Worm (Caenorhabditis elegans): Measurements from ENCODE around the gene Y54G2A.28.

The Y54G2A.28 gene

DNA sequence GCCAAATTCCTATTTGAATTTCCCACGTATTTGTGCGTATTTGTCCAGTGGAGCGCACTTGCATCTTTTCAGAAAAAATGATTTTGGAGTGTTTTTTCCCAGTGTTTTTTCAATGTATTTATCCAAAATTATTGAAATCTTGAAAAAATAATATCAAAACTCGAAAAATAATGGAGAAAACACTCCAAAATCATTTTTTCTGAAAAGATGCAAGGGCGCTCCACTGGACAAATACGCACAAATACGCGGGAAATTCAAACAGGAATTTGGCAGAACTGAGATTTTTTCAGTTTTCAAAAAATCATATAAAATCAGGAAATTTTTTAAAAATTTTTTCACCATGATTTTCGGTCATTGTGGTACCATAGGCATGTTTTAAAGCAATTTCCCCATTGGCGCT is 574 bp downstream of the Y54G2A.28 start:
- TF ChIP-seq zip-8 (tag; optimal IDR thresholded peaks at IDR 0.05) (no peak), ceh-43 (GFP tag; optimal IDR thresholded peaks at IDR 0.05) (no peak), sptf-1 (tag; optimal IDR thresholded peaks at IDR 0.05) (no peak), lin-13 (tag; optimal IDR thresholded peaks at IDR 0.05) (no peak), elt-3 (tag; optimal IDR thresholded peaks at IDR 0.05) (no peak), nhr-12 (tag; optimal IDR thresholded peaks at IDR 0.05) (no peak), M03D4.4 (tag; optimal IDR thresholded peaks at IDR 0.05) (no peak), blmp-1 (tag; optimal IDR thresholded peaks at IDR 0.05) (no peak), drap-1 (GFP tag; optimal IDR thresholded peaks at IDR 0.05) (no peak), pha-4 (tag; optimal IDR thresholded peaks at IDR 0.05) (no peak), ceh-83 (GFP tag; optimal IDR thresholded peaks at IDR 0.05) (no peak), bed-3 (GFP tag; optimal IDR thresholded peaks at IDR 0.05) (no peak), ceh-39 (tag; optimal IDR thresholded peaks at IDR 0.05) (no peak), sem-2 (GFP tag; optimal IDR thresholded peaks at IDR 0.05) (no peak), unc-39 (tag; optimal IDR thresholded peaks at IDR 0.05) (no peak), nhr-2 (tag; optimal IDR thresholded peaks at IDR 0.05) (no peak), mab-5 (tag; optimal IDR thresholded peaks at IDR 0.05) (no peak)

DNA sequence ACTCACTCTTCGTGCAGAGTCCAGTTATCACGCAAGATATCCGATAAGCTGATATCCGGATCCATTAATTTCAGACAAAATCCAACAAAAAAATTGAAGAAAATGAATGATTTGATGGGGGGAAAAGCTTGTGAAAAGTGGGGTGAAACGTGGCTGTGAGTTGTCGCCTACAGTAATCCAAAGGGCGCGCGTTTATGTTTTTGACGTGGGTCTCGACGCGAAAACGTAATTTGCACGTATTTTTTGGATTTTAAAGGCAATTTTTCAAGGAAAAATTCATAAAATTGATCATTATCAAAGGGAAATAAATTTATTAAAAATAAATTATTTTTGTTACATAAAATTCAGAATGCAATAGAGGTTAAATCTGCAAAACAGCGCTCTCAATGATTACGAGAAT is 3.4 kb downstream of the Y54G2A.28 start, which contains the start of gene Y54G2A.73:
Gene Y54G2A.73, minus strand, starts transcription at position 65 of the 400 bp plus-strand sequence.
- no peak for TF ChIP-seq flh-1 (GFP tag; optimal IDR thresholded peaks at IDR 0.05)

DNA sequence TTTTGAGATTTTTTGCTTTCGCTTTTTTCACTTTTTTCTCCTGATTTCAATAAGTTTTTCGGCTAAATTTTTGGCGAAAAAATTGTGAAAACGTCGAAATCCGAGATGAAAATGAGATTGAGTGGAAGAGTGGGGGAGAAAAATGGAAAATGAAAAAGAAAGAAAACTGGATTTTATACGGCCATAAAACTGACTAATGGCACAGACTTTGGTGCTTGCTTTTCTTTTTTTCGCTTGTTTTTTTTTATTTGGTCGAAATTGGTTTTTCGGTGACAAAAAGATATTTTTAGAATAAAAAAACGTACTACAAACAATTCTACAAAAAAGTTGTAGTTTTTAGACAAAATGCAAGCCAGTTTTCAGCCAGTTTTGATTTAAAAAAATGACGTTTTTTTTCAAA is 9.4 kb downstream of the Y54G2A.28 start:
- TF ChIP-seq nhr-237 (tag; optimal IDR thresholded peaks at IDR 0.05) (no peak), nhr-76 (tag; optimal IDR thresholded peaks at IDR 0.05) (no peak), ceh-83 (GFP tag; optimal IDR thresholded peaks at IDR 0.05) (no peak), M03D4.4 (tag; optimal IDR thresholded peaks at IDR 0.05) (no peak)

DNA sequence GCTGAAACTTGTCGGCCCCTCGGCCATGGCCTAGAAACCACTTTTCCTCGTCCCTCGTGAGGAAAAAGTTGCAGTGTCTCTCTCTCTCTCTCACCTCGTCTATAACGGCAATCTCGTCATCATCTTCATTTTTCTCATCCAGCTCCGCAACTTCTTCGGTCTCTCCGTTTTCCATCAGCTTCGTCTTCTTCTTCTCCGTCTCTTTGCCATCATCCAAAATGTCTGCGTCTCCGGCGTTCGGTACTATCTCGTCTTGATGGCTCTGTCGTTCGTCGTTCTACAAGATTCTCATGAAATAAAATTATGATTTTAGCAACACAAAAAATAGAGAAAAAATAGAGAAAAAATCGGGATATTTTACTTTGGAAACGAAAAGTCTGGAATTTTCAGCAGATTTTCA is 10.7 kb downstream of the Y54G2A.28 start:
- TF ChIP-seq sem-2 (GFP tag; optimal IDR thresholded peaks at IDR 0.05) = no peak
- no peak for TF ChIP-seq ham-2 (GFP tag; optimal IDR thresholded peaks at IDR 0.05)
- no peak for TF ChIP-seq unc-62 (GFP tag; optimal IDR thresholded peaks at IDR 0.05)
- no peak for TF ChIP-seq elt-1 (tag; optimal IDR thresholded peaks at IDR 0.05; ENCODE audit: borderline replicate concordance, insufficient read depth)
- TF ChIP-seq M03D4.4 (tag; optimal IDR thresholded peaks at IDR 0.05) = no peak
- TF ChIP-seq unc-39 (tag; optimal IDR thresholded peaks at IDR 0.05) = no peak
- TF ChIP-seq cnd-1 (tag; optimal IDR thresholded peaks at IDR 0.05) = no peak
- TF ChIP-seq lsy-2 (tag; optimal IDR thresholded peaks at IDR 0.05) = no peak
- no peak for TF ChIP-seq sptf-1 (tag; optimal IDR thresholded peaks at IDR 0.05)
- TF ChIP-seq ceh-39 (tag; optimal IDR thresholded peaks at IDR 0.05) = no peak
- no peak for TF ChIP-seq zip-8 (tag; optimal IDR thresholded peaks at IDR 0.05)
- TF ChIP-seq ceh-43 (GFP tag; optimal IDR thresholded peaks at IDR 0.05) = no peak
- no peak for TF ChIP-seq elt-3 (tag; optimal IDR thresholded peaks at IDR 0.05)
- TF ChIP-seq snpc-4 (tag; optimal IDR thresholded peaks at IDR 0.05) = no peak

DNA sequence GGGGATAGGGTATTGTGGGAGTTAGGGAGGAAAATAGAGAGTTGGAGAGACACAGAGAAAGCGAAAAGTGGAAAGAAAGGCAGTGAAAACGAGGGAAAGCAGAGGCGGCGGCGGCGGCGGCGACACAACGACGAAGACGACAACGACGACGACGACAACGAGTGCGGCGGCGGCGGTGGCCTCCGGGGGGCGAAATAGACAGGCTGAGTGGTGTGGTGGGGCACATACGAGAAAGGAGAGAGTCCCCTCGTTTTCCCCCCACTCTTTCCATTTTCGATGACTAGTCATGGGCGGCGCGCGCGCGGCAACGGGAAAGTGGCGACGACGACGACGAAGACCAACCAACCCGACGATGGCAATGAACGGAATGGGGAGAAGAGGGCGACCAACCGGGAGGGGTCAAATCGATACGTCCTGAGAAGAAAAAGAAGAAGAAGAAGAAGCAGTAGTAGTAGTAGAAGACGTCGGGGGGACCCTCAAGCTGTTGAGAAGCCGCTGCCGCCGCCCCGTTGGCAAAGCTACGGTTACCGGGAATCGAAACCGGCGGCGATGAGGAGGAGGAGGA is 13.5 kb downstream of the Y54G2A.28 start:
- TF ChIP-seq sptf-1 (tag; optimal IDR thresholded peaks at IDR 0.05) (peak; percentile 40), hlh-1 (tag; optimal IDR thresholded peaks at IDR 0.05) (no peak), pha-4 (tag; optimal IDR thresholded peaks at IDR 0.05) (no peak), ham-2 (GFP tag; optimal IDR thresholded peaks at IDR 0.05) (peak; percentile 87), blmp-1 (tag; optimal IDR thresholded peaks at IDR 0.05) (peak; percentile 92), sem-2 (GFP tag; optimal IDR thresholded peaks at IDR 0.05) (no peak), mep-1 (tag; optimal IDR thresholded peaks at IDR 0.05) (no peak), ceh-39 (tag; optimal IDR thresholded peaks at IDR 0.05) (no peak), nhr-28 (tag; optimal IDR thresholded peaks at IDR 0.05) (no peak), lsy-2 (tag; optimal IDR thresholded peaks at IDR 0.05) (no peak), flh-1 (GFP tag; optimal IDR thresholded peaks at IDR 0.05) (peak; percentile 57), nhr-237 (tag; optimal IDR thresholded peaks at IDR 0.05) (no peak), nhr-76 (tag; optimal IDR thresholded peaks at IDR 0.05) (no peak), M03D4.4 (tag; optimal IDR thresholded peaks at IDR 0.05) (no peak), lin-32 (GFP tag; optimal IDR thresholded peaks at IDR 0.05) (no peak), elt-3 (tag; optimal IDR thresholded peaks at IDR 0.05) (no peak), tbx-8 (GFP tag; optimal IDR thresholded peaks at IDR 0.05) (no peak), snpc-4 (tag; optimal IDR thresholded peaks at IDR 0.05) (no peak), ces-1 (GFP tag; optimal IDR thresholded peaks at IDR 0.05) (peak; percentile 37), unc-39 (tag; optimal IDR thresholded peaks at IDR 0.05) (no peak), nhr-2 (tag; optimal IDR thresholded peaks at IDR 0.05) (no peak), ceh-83 (GFP tag; optimal IDR thresholded peaks at IDR 0.05) (no peak), mls-2 (tag; optimal IDR thresholded peaks at IDR 0.05) (peak; percentile 80)
